Worm (Caenorhabditis elegans): Measurements from ENCODE around the gene Y64H9A.2.
A peak's percentile ranks its signal among the peaks of the same experiment; 100 is the strongest.

ce11 chrX:5063750-5064652 lies 20.2 kb downstream of the Y64H9A.2 start, which contains the start of gene C24H10.2:
- TF ChIP-seq lsy-2 (tag; optimal IDR thresholded peaks at IDR 0.05) (peak in 1 of 2 experiments; percentile 31), nhr-77 (tag; optimal IDR thresholded peaks at IDR 0.05) (no peak), nhr-11 (tag; optimal IDR thresholded peaks at IDR 0.05) (no peak), ceh-82 (tag; optimal IDR thresholded peaks at IDR 0.05) (no peak), zag-1 (tag; optimal IDR thresholded peaks at IDR 0.05) (no peak)

Measured in whole organism, L2 larva.